Worm (Caenorhabditis elegans) whole organism, dauer: Measurements from ENCODE around the gene wrt-5.

ENCODE experiments used
- unc-62 ChIP-seq: sonication (generic microtip); optimal IDR thresholded peaks from 2 replicates; lab custom pipeline; 2017; ENCODE audit warnings: missing biosample characterization, missing genetic modification reagents, missing genetic modification characterization

wrt-5 gene

DNA sequence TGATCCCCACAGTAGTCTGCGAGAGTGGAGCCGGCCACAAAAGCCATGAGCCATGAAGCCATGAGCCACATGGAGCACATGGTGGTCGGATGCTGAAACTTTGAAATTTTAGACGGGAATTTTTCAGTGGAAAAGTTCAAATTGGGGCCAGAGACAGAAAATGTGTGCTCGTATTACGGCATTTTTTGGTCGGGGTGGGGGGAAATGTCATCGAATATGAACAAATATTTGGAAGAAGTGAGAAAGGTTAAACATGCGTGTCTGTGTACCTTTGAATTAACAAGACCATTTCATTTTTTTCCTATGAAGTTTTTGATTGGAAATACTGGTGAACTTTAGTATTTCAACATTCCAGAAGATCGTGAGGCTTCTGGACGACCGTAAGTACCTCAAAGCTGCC is at the start of gene wrt-5:
TSS of gene wrt-5 (minus strand) at position 101 of the 400 bp plus-strand sequence.
- TF ChIP-seq unc-62 (GFP tag; lab: Kevin White, UChicago): no peak

DNA sequence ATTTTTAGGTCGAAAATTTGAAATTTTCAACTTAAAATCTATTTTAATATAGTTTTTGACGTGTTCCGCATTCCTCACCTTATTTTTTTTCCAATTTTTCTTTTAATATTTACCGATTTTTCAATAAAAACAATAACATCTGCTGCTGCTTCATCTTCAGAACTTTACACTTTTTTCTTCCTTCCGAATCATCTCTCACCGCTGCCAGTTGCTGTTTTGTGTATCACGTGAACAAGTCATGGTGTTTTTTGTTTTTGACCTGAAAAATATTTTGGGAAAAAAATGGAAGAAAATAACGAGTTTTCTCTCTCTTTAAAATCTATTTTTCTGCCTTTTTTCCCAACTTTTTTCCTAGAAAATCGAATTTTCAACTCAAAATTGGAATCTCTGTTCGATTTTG is 48.3 kb upstream of the wrt-5 start:
- TF ChIP-seq unc-62 (GFP tag; lab: Kevin White, UChicago): no peak

DNA sequence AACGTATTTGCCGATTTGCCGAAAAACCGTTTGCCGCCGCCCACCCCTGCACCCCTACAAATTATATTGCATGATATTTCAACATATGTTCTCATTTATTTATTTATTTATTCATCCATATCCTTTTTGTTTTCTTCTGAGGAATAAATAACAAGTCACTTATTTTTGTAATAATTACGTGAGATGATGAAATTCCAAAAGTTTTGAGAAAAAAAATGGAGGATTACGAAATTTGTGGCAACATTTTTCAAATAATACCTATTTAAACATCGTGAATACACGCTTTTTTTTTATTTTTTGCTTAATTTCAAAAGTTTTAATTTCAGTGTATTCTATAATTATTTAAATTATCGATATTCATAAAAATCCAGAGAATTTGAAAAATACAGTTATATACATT is 45.5 kb upstream of the wrt-5 start:
- TF ChIP-seq unc-62 (GFP tag; lab: Kevin White, UChicago): no peak

DNA sequence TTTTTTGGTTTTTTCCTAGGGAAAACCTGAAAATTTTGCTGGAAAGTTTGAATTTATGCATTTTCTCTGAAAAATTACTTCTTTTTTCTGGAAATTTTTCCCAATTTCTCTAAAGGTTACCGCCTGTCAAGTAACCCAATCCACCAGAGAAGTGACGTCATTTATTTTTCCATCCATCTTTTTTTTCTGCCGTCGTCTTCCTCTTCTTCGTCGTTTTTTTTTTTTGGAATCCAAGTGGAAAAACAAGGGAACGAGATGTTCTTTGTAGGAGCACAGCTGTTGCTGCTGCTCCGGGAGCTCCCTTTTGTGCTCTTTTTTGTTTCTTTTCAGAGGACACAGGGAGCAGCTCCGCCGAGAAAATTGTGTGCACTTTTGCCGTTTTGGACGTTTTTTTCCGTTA is 42.9 kb upstream of the wrt-5 start:
- no peak for TF ChIP-seq unc-62 (GFP tag; lab: Kevin White, UChicago)

DNA sequence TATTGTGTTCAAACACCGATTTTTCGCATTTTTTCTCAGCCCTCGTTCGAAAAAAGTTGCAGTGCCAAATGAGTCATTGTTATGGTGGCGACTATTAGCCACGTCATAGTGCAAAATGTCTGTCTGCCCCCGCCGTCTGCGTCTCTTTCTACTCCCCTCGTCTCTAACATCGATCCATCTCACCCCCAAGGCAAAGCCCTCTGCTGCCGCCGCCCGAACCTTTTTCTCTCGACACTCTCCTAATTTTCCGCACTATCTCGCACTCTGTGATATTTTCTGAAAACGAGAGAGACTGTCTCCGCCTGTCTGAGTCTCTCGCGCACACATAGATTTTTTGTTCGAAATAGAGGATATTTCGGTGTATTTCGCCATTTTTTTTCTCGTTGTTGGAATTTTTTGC is 41.6 kb upstream of the wrt-5 start:
- TF ChIP-seq unc-62 (GFP tag; lab: Kevin White, UChicago): no peak

DNA sequence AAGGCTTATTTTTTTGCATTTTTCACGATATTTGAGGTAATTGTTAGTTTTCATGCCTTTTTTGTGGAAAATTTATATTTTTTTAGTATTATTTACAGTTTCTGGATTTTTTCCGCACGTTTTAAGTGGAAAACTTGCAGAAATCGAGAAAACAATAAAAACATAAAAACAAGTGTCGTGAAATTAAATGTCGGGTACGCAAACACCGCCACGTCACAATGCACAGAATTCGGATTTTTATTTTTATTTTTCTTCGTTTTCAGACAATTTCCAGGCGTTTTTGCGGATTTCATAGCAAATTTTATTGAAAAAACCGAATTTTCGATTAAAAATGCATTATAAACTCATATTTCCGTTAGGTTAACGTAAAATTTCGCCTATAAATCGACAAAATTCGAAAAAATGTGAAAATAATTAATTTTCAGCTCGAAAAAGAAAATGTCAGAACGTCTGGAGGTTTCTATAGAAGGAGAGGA is 34.4 kb upstream of the wrt-5 start, which contains the start of gene C35B1.2:
TSS of gene C35B1.2 (plus strand) at position 426 of the 476 bp plus-strand sequence.
- TF ChIP-seq unc-62 (GFP tag; lab: Kevin White, UChicago): no peak

DNA sequence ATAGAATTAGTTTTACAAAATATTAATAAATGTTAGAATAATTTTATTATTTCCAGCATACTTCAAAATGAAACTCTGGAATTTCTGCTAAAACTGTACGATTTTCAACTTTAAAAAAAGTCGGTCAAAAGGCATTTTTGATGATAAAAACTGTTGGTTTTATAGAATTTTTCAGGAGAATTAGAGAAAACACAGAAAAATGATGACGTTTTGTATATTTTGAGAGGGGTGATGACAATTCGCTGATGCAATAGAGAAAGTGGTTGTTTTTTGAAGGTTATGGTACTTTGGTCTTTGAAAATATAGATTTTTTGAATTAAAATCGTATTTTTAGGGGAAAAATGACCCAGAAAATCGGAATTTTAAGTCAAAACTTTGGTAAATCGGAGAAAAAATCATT is 33.6 kb upstream of the wrt-5 start:
- TF ChIP-seq unc-62 (GFP tag; lab: Kevin White, UChicago): no peak

DNA sequence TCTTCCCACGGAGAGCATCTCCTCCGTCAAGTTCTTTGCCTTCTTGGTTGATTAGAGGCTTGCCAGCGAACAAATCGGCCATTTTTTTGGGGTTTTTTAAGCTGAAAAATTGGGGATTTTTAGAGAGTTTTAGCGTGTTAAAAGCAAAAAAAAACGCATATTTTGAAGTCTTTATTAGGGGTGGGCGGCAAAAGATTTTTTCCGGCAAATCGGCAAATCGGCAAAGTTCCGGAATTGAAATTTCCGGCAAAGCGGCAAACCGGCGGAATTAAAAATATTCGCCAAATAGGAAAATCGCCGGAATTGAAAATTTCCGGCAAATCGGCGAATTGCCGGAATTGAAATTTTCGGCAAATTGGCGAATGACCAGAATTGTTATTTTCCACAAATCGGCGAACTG is 32.7 kb upstream of the wrt-5 start, which contains the start of gene C35B1.5:
TSS of gene C35B1.5 (minus strand) at position 101 of the 400 bp plus-strand sequence.
- TF ChIP-seq unc-62 (GFP tag; lab: Kevin White, UChicago): no peak

DNA sequence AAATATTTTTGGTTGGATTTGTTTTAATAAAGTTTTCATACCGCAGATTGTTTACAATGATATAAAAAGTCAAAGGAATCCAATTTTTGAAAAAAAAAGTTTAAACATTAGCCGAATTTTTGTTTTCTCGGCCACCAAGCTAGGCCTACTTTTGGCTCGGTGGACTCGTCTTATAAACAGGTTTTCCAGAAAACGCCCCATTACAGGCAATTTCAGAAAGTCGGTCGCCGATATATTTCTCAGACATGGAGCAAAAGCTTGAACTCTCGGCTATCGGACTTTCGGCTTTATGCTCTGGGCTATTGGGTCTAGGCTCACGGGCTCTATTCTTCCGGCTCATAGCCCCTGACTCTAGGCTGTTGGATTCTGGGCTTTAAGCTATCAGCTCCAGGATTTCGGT is 31.7 kb upstream of the wrt-5 start:
- TF ChIP-seq unc-62 (GFP tag; lab: Kevin White, UChicago): no peak

DNA sequence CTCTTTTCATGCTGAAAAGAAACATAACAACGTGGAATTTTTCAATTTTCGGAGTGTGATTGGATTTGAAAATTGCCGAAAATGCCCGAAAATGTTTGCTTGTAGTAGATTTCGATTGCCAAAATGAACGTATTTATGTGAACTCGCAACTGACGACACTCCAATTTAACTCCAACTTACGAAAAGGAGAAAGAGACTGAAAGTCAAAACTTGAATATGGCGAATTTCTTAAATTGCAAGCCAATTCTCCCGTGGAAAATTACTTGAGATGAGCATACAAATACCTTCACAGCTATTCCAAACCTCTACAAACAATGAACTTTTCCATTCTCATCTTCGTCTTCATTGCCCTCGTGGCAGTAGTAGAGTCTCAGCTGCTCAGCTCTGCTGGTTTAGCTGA is 31.2 kb upstream of the wrt-5 start:
- no peak for TF ChIP-seq unc-62 (GFP tag; lab: Kevin White, UChicago)

DNA sequence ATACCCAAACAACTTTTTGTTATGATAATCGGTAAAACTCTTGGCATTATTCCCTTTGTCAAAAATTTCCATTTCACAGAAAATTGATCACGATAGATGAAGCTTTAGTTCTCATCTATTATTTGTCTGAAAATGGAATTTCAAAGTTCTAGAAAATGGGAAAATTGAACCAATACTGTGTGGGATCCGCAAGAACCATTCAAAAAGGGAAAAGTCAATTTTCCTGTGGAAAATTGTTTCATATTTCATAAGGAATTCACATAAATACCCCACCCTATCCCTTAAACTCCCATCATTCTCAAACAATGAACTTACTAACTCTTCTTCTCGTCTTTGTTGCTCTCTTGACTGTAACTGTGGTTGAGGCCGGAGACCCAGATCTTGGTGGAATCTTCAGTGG is 29.4 kb upstream of the wrt-5 start, which contains the start of the genes C35B1.9 and C35B1.3:
TSS of gene C35B1.9 (minus strand) at position 101 of the 400 bp plus-strand sequence.
TSS of gene C35B1.3 (plus strand) at position 306 of the 400 bp plus-strand sequence.
- no peak for TF ChIP-seq unc-62 (GFP tag; lab: Kevin White, UChicago)

DNA sequence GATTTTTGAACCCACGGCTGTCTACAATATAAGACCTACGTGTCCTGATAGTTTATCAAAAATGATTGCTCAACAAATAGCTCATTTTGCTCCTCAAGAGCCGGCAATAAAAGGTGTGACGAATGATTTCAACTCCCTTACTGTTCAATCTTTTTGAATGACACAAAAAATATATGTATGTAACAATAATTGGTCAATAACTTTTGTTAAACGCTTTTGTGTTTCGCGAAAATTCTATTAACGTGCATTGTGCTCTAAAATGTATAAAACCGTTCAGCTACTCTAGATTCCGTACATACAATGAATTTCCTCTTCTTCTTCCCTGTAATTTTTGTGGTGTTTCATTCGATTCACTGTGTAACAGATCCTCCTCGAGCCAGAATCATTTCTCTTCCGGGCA is 28.1 kb upstream of the wrt-5 start, which contains the start of gene C35B1.4:
TSS of gene C35B1.4 (plus strand) at position 301 of the 400 bp plus-strand sequence.
- no peak for TF ChIP-seq unc-62 (GFP tag; lab: Kevin White, UChicago)

DNA sequence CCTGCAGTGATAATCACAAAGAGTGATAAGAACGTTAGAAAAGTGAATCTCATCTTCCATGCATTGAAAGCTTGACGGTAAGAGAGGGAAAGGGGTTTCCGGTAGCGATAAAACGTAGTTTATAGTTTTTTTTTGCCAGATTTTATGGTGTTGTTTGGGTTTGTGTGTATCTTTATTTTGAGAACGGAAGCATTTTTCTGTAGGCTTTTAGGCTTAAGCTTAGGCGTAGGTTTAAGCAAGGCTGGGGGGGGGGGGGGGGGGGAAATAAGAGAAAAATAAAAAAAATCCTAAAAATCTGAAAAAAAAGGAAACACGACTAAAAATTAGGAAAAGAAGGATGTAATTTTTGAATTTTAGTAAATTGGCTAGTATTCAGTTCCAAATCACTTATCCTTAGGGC is 27.5 kb upstream of the wrt-5 start, which contains the start of gene C35B1.8:
TSS of gene C35B1.8 (minus strand) at position 101 of the 400 bp plus-strand sequence.
- no peak for TF ChIP-seq unc-62 (GFP tag; lab: Kevin White, UChicago)

DNA sequence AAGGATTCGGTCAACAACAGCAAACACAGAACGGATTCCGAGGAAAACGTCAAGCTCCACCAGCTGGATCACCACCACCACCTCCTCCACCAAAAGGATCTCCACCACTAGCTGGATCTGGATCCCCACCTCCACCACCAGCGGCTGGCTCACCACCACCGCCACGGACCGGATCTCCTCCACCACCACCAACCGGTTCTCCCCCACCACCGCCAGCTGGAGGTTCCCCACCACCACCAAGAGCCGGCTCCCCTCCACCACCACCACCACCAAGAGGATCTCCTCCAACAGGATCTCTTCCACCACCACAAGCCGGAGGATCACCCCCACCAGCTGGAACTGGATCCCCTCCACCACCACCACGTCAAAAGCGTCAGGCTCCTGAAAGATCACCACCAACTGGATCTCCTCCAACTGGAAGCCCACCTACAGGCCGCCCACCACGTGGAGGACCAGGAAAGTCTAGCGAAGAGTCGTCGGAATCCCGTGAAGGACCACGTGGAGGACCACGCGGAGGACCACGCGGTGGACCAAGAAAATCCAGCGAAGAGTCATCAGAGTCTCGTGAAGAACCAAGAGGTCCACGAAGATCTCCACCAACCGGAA is 25.4 kb upstream of the wrt-5 start:
- TF ChIP-seq unc-62 (GFP tag; lab: Kevin White, UChicago): no peak

DNA sequence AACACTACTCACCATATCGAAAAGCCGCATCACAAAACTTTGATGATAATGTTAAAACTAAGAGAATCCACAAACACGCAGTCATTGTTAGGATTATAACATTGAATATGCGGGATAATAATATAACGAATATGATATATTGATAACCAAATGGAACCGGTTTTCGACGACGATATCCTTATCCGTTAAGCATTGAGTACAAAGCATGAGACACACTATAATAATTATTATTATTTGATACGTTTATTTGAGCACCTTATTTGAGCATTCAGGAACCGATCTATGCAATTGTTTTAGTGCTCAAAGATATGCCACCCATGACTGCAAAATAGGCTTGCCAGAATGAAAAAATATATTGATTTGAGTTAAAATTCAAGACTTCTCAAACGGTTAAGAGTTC is 23.2 kb upstream of the wrt-5 start, which contains the start of gene W03D2.9:
TSS of gene W03D2.9 (minus strand) at position 101 of the 400 bp plus-strand sequence.
- no peak for TF ChIP-seq unc-62 (GFP tag; lab: Kevin White, UChicago)

DNA sequence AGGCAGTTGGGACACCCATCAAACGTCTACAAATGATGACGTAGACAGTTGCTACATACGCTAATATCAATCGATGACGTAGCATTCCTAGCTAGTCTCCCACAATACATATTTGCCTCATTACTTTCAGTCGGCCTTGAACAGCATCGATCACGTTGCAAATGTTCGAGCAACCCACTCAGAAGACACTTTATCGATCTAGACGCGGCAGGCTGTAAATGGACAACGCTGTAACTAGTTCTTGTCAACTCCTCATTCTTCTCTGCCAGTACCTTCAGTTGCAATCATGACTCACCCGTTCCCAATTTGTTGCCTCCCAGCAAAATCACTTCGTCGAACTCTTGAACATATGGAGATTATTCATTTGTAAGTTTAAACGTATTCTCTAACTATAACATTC is 20.6 kb upstream of the wrt-5 start, which contains the start of gene pqn-75:
TSS of gene pqn-75 (plus strand) at position 301 of the 400 bp plus-strand sequence.
- no peak for TF ChIP-seq unc-62 (GFP tag; lab: Kevin White, UChicago)

DNA sequence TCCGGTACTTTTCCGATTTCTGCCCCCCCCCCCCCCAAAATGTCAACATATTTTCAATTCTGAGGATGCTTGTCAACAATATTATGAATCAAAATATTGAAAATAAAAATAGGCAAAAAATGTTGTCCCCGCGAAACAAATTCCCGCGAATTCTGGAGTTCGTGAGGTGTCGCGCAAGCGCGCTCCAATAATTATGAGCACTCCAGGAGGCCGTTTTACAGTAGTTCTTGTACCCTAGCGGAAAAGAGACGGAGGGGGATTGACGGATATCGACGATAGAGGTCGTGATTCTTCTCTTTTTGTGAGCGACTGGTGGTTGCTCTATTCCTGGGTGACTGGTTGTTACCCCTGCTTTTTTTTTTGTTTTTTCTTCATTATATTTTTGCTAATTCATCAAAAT is 19.4 kb upstream of the wrt-5 start:
- TF ChIP-seq unc-62 (GFP tag; lab: Kevin White, UChicago): no peak
